Fruit fly (Drosophila melanogaster): ENCODE data around the gene CG17264.

The CG17264 gene

DNA sequence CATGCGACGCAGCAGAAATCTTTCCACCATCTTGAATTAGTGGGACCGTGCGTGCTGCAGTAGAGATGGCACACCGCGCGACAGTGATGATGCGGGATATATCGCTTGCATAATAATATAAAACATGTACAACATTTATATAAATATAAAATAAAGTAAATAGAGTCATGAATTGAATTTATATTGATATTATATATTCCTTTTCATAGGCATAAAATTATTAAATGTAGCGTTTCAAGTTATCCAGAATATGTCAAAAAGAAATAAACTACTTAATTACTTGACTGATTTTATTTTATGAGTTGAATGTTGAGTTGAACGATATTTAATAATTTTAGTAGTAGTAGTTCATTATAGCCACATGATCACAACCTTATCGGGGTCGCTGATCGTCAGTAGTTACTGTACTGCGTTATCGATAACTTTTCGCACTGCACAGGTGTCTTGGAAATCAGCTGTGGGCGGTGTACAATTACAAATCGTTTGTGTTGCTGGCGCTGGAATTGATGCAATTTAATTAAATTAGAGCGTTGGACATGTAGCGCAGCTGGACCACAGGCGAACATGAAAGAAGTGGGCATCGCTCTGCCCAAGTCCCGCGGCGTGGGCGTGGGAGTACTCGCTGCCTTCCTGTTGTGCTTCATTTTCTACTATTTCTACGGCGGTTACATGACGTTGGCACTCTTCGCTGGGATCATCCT, 30.5 kb upstream of the CG17264 start, which contains the start of the genes Chd1 and Bem46 (continued):
- TF ChIP-seq dmrt93B (GFP tag; optimal IDR thresholded peaks at IDR 0.05) (no peak), HLH106 (tag; optimal IDR thresholded peaks at IDR 0.05) (peak; percentile 92), Abd-B (GFP tag; optimal IDR thresholded peaks at IDR 0.05) (no peak), ey (GFP tag; optimal IDR thresholded peaks at IDR 0.05) (peak; percentile 72), foxo (GFP tag; optimal IDR thresholded peaks at IDR 0.05) (peak in 1 of 2 experiments; percentile 91), sv (GFP tag; optimal IDR thresholded peaks at IDR 0.05) (peak; percentile 80), Rel (GFP tag; optimal IDR thresholded peaks at IDR 0.05) (no peak), Rel (tag; optimal IDR thresholded peaks at IDR 0.05) (peak; percentile 41)

DNA sequence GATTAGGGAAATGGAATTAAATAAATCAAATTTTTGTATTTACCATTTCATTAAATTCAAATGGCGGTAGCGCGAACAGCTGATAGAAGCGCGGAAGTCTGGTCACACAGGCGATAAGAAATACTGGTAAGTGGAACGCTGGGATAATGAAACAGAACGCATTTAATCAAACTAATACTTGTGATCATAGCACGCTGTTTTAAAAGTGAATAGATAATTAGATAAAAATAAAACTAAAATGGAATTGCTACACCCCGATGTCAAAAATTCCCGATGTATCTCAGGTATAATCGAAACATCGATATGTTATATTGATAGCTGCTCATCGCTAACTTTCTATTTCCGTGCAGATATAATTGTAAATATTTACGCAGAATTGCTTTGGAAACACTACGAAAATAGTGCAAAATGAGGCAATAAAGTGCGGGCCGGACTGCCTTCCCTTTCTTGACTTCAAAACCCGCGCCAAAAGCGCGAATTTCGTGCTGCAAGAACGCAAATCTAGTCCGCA, 25.6 kb upstream of the CG17264 start, which contains the start of the genes okr and CG3558:
okr (minus strand) TSS at position 96 of the 511 bp plus-strand sequence.
CG3558 (plus strand) TSS at position 207 of the 511 bp plus-strand sequence.
- no peak for TF ChIP-seq Sp1 (GFP tag; optimal IDR thresholded peaks at IDR 0.05)
- TF ChIP-seq Rel (GFP tag; optimal IDR thresholded peaks at IDR 0.05) = no peak
- TF ChIP-seq Rel (tag; optimal IDR thresholded peaks at IDR 0.05) = peak; percentile 2
- TF ChIP-seq sv (GFP tag; optimal IDR thresholded peaks at IDR 0.05) = peak; percentile 2
- no peak for TF ChIP-seq brk (GFP tag; optimal IDR thresholded peaks at IDR 0.05)
- peak; percentile 16 for TF ChIP-seq Myc (optimal IDR thresholded peaks at IDR 0.05)
- peak; percentile 1 for TF ChIP-seq CG9705 (GFP tag; optimal IDR thresholded peaks at IDR 0.05)
- TF ChIP-seq pan (optimal IDR thresholded peaks at IDR 0.05) = no peak
- TF ChIP-seq Hnf4 (GFP tag; optimal IDR thresholded peaks at IDR 0.05) = no peak

- TF ChIP-seq dl (GFP tag; optimal IDR thresholded peaks at IDR 0.05; ENCODE audit: insufficient read depth in 1 of 2, partially characterized antibody in 2 of 2) = no peak
- no peak for TF ChIP-seq CG32264 (GFP tag; optimal IDR thresholded peaks at IDR 0.05)
Measured at dm6 chr2L:2993236-2993635, 25.1 kb upstream of the CG17264 start.

- TF ChIP-seq Myc (optimal IDR thresholded peaks at IDR 0.05) (no peak), rgr (GFP tag; optimal IDR thresholded peaks at IDR 0.05) (no peak), foxo (GFP tag; optimal IDR thresholded peaks at IDR 0.05) (no peak), h (GFP tag; optimal IDR thresholded peaks at IDR 0.05) (no peak), Sp1 (GFP tag; optimal IDR thresholded peaks at IDR 0.05) (no peak), brk (GFP tag; optimal IDR thresholded peaks at IDR 0.05) (no peak), Rel (GFP tag; optimal IDR thresholded peaks at IDR 0.05) (no peak), Rel (tag; optimal IDR thresholded peaks at IDR 0.05) (no peak), Hr83 (GFP tag; optimal IDR thresholded peaks at IDR 0.05; ENCODE audit: poor library complexity, severe bottlenecking) (no peak), CG9705 (GFP tag; optimal IDR thresholded peaks at IDR 0.05) (no peak), Mio (GFP tag; optimal IDR thresholded peaks at IDR 0.05) (no peak), sv (GFP tag; optimal IDR thresholded peaks at IDR 0.05) (no peak), Vsx2 (GFP tag; optimal IDR thresholded peaks at IDR 0.05; ENCODE audit: partially characterized antibody) (no peak), OdsH (GFP tag; optimal IDR thresholded peaks at IDR 0.05) (no peak), Jra (GFP tag; optimal IDR thresholded peaks at IDR 0.05) (no peak), GATAd (GFP tag; optimal IDR thresholded peaks at IDR 0.05) (no peak), HLH106 (tag; optimal IDR thresholded peaks at IDR 0.05) (no peak), jim (GFP tag; optimal IDR thresholded peaks at IDR 0.05) (no peak)
Measured at dm6 chr2L:2993702-2994101, 24.6 kb upstream of the CG17264 start.

- TF ChIP-seq usp (GFP tag; optimal IDR thresholded peaks at IDR 0.05) (no peak), Vsx2 (GFP tag; optimal IDR thresholded peaks at IDR 0.05; ENCODE audit: partially characterized antibody) (peak; percentile 60), CrebA (GFP tag; optimal IDR thresholded peaks at IDR 0.05; ENCODE audit: borderline replicate concordance) (no peak), dsf (GFP tag; optimal IDR thresholded peaks at IDR 0.05; ENCODE audit: borderline replicate concordance) (no peak), h (GFP tag; optimal IDR thresholded peaks at IDR 0.05) (peak; percentile 6), CG9705 (GFP tag; optimal IDR thresholded peaks at IDR 0.05) (no peak), sv (GFP tag; optimal IDR thresholded peaks at IDR 0.05) (no peak), ey (GFP tag; optimal IDR thresholded peaks at IDR 0.05) (no peak), Abd-B (GFP tag; optimal IDR thresholded peaks at IDR 0.05) (no peak), pan (optimal IDR thresholded peaks at IDR 0.05) (no peak), Rel (GFP tag; optimal IDR thresholded peaks at IDR 0.05) (no peak), Rel (tag; optimal IDR thresholded peaks at IDR 0.05) (peak; percentile 39), Dif (GFP tag; optimal IDR thresholded peaks at IDR 0.05; ENCODE audit: partially characterized antibody) (peak; percentile 75), fru (GFP tag; optimal IDR thresholded peaks at IDR 0.05) (no peak), foxo (GFP tag; optimal IDR thresholded peaks at IDR 0.05) (peak in 1 of 2 experiments; percentile 50), N (GFP tag; optimal IDR thresholded peaks at IDR 0.05) (no peak), dl (GFP tag; optimal IDR thresholded peaks at IDR 0.05; ENCODE audit: insufficient read depth in 1 of 2, partially characterized antibody in 2 of 2) (peak in 1 of 2 experiments; percentile 3), Mio (GFP tag; optimal IDR thresholded peaks at IDR 0.05) (no peak), tai (GFP tag; optimal IDR thresholded peaks at IDR 0.05) (no peak), sage (GFP tag; optimal IDR thresholded peaks at IDR 0.05) (no peak), Myc (optimal IDR thresholded peaks at IDR 0.05) (peak; percentile 40), Jra (GFP tag; optimal IDR thresholded peaks at IDR 0.05) (peak; percentile 28)
Measured at dm6 chr2L:2999113-2999512, 19.2 kb upstream of the CG17264 start, which contains the start of gene Ccdc85. Gene Ccdc85, plus strand, starts transcription at chr2L:2999286.

All from whole organism, wandering third instar larva.